Worm (Caenorhabditis elegans) whole organism, mixed stage, embryonic: Measurements from ENCODE around the gene ZK154.1.

Source experiments
- lin-13 ChIP-seq: fragments of 150-350 bp; optimal IDR thresholded peaks from 2 replicates; lab custom pipeline; 2014; ENCODE audit warnings: missing biosample characterization, missing genetic modification characterization
- lin-32 ChIP-seq: fragments of 200-800 bp; sonication (Bioruptor generic); optimal IDR thresholded peaks from 2 replicates; lab custom pipeline; 2018; ENCODE audit warnings: mild to moderate bottlenecking, missing genetic modification characterization, missing compliant biosample characterization
- nhr-28 ChIP-seq: fragments of 150-350 bp; optimal IDR thresholded peaks from 2 replicates; lab custom pipeline; 2014; ENCODE audit warnings: missing biosample characterization, missing genetic modification characterization
- snpc-4 ChIP-seq: fragments of 150-350 bp; optimal IDR thresholded peaks from 2 replicates; lab custom pipeline; 2014; ENCODE audit warnings: missing biosample characterization, missing genetic modification characterization
- unc-39 ChIP-seq: fragments of 150-350 bp; optimal IDR thresholded peaks from 2 replicates; lab custom pipeline; 2014; ENCODE audit warnings: missing biosample characterization, missing genetic modification characterization
- unc-62 ChIP-seq: fragments of 150-350 bp; optimal IDR thresholded peaks from 2 replicates; lab custom pipeline; 2014; ENCODE audit warnings: missing biosample characterization, missing genetic modification reagents, missing genetic modification characterization

DNA sequence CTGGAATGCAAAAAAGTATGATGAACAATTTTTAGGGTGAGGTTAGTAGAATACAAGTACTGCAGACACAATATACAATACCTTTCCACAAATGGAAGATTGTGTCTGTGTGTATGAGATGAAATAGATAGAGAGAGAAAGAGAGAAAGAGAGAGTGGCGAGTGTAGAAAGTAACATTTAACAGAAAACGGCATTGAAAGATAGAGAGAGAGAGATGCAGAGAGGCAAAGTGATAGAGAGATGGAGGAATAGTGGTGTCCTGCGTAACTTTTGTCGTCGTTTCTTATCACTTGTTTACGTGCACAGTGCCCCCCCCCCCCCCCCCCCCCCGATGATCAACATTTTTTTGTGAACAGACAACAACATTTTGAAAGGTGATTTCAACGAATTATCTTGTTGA, 35.4 kb downstream of the ZK154.1 start:
- no peak for TF ChIP-seq snpc-4 (tag; lab: Kevin White, UChicago)
- TF ChIP-seq nhr-28 = no peak
- TF ChIP-seq unc-62 = no peak
- TF ChIP-seq lin-32 = no peak
- no peak for TF ChIP-seq unc-39 (tag; lab: Kevin White, UChicago)
- no peak for TF ChIP-seq lin-13 (tag; lab: Kevin White, UChicago)
